Fruit fly (Drosophila melanogaster): ENCODE data around the gene koko.

Gene koko

DNA sequence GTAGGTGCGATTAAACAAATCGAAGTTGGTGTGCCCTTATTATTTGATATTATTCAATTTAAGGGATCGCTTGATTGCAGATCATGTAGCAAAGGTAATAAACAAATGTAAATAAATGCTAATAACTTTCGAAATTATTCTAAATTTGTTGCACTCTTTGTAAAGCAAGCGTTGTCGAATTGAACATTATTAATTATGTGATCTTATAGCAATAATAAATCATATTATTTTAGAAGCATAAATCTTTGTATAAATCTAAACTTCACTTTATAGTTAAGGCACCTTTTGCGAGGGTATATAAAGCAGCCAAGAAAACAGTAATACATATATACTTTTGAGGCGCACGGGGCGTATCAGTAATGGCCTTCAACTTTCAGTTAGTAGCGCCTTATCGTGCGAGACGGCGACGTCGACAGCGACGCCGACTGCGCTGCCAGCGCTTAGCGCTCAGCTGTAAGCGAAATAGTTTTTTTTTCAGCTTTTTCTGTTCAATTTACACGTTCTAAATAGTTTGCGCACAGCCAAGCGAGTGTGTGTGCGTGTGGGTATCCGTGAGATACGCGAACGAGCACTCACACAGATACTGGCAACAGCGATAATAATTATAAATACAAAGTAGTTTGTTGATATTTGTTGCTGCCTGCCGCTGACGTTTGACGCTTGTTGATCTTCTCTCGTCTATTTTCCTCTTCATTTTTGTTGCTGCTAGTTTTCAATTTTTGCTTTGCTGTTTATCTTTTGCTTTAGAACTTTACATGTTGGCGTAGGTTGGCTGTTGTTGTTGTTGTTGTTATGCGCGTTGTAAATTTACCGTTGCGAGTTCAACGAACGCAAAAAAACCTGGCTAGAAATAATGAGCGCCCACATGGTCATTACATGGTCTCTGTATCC lies 36.2 kb downstream of the koko start (continued):
- TF ChIP-seq CG7372 (GFP tag; IDR thresholded peaks at IDR 0.05) (0 out of 2 replicates have a peak, but pooled peaks have one; percentile 12), CG12236 (GFP tag; optimal IDR thresholded peaks at IDR 0.05) (peak; percentile 37), CG15073 (GFP tag; optimal IDR thresholded peaks at IDR 0.05) (no peak), CG13123 (GFP tag; optimal IDR thresholded peaks at IDR 0.05) (peak; percentile 16), Nf-YB (GFP tag; optimal IDR thresholded peaks at IDR 0.05) (peak; percentile 14), B-H1 (GFP tag; IDR thresholded peaks at IDR 0.05) (no peak; the same call in 2 of the 3 replicates), CG12769 (tag; optimal IDR thresholded peaks at IDR 0.05) (peak; percentile 55), CG17359 (tag; optimal IDR thresholded peaks at IDR 0.05) (peak; percentile 48), tio (GFP tag; optimal IDR thresholded peaks at IDR 0.05) (peak; percentile 21), schlank (tag; optimal IDR thresholded peaks at IDR 0.05) (peak; percentile 48), CG8478 (optimal IDR thresholded peaks at IDR 0.05) (no peak), psq (GFP tag; optimal IDR thresholded peaks at IDR 0.05) (peak; percentile 38), CG14965 (GFP tag; optimal IDR thresholded peaks at IDR 0.05; ENCODE audit: borderline replicate concordance) (peak; percentile 47), caup (GFP tag; optimal IDR thresholded peaks at IDR 0.05; ENCODE audit: severe bottlenecking) (peak; percentile 77), onecut (GFP tag; IDR thresholded peaks at IDR 0.05) (peak; percentile 16; the same call in 1 of the 2 replicates), Optix (GFP tag; IDR thresholded peaks at IDR 0.05) (peak; percentile 42; the same call in 1 of the 3 replicates), CG10959 (GFP tag; IDR thresholded peaks at IDR 0.05) (peak; percentile 31; the same call in 1 of the 2 replicates), CG6791 (GFP tag; IDR thresholded peaks at IDR 0.05; ENCODE audit: partially characterized antibody) (no peak), CG34376 (GFP tag; optimal IDR thresholded peaks at IDR 0.05) (peak; percentile 77), CG32772 (GFP tag; IDR thresholded peaks at IDR 0.05) (0 out of 2 replicates have a peak, but pooled peaks have one; percentile 26), CG6689 (GFP tag; IDR thresholded peaks at IDR 0.05) (peak; percentile 41; the same call in 1 of the 2 replicates), Hand (GFP tag; optimal IDR thresholded peaks at IDR 0.05) (peak; percentile 12), CG3995 (GFP tag; optimal IDR thresholded peaks at IDR 0.05) (no peak), sr (GFP tag; IDR thresholded peaks at IDR 0.05) (peak; percentile 79), CG9797 (GFP tag; optimal IDR thresholded peaks at IDR 0.05) (no peak), CG12659 (GFP tag; optimal IDR thresholded peaks at IDR 0.05) (peak; percentile 50), Mes4 (GFP tag; optimal IDR thresholded peaks at IDR 0.05) (peak; percentile 64), fd3F (GFP tag; optimal IDR thresholded peaks at IDR 0.05) (peak; percentile 69), CG18011 (GFP tag; optimal IDR thresholded peaks at IDR 0.05) (peak; percentile 3), CG3407 (GFP tag; optimal IDR thresholded peaks at IDR 0.05) (peak; percentile 74), ham (GFP tag; IDR thresholded peaks at IDR 0.05) (no peak), H15 (GFP tag; IDR thresholded peaks at IDR 0.05) (no peak), ttk (GFP tag; IDR thresholded peaks at IDR 0.05) (no peak), ATbp (GFP tag; optimal IDR thresholded peaks at IDR 0.05) (peak; percentile 79), CG34422 (GFP tag; IDR thresholded peaks at IDR 0.05) (no peak), CG9876 (GFP tag; optimal IDR thresholded peaks at IDR 0.05) (peak; percentile 33), E2f2 (GFP tag; IDR thresholded peaks at IDR 0.05) (peak; percentile 19; the same call in 1 of the 2 replicates), CG31224 (GFP tag; IDR thresholded peaks at IDR 0.05) (peak; percentile 42; the same call in 1 of the 2 replicates), ab (GFP tag; optimal IDR thresholded peaks at IDR 0.05) (no peak), GATAe (GFP tag; conservative IDR thresholded peaks at IDR 0.05) (peak; percentile 11; the same call in 1 of the 2 replicates), Abd-B (GFP tag; optimal IDR thresholded peaks at IDR 0.05) (peak; percentile 46), CG13424 (tag; optimal IDR thresholded peaks at IDR 0.05) (peak; percentile 44), CG16813 (GFP tag; IDR thresholded peaks at IDR 0.05; ENCODE audit: partially characterized antibody) (no peak), CG7963 (GFP tag; IDR thresholded peaks at IDR 0.05; ENCODE audit: partially characterized antibody) (no peak), lab (GFP tag; optimal IDR thresholded peaks at IDR 0.05) (peak; percentile 74), cwo (GFP tag; optimal IDR thresholded peaks at IDR 0.05) (peak; percentile 77), CG10209 (GFP tag; optimal IDR thresholded peaks at IDR 0.05) (peak; percentile 45)
